Worm (Caenorhabditis elegans) whole organism, midembryonic: ENCODE measurements around the gene C07D10.6.

Experiments used
- T22C8.4 ChIP-seq: fragments of 200-800 bp; sonication (Bioruptor generic); IDR thresholded peaks from 2 replicates; pipeline ENCODE4 v1.3.6; 2022; ENCODE audit warnings: missing genetic modification characterization, missing compliant biosample characterization
- cog-1 ChIP-seq: sonication (generic microtip); optimal IDR thresholded peaks from 2 replicates; lab custom pipeline; 2016; ENCODE audit warnings: missing genetic modification characterization, missing compliant biosample characterization
- flt-1 ChIP-seq: fragments of 200-800 bp; sonication (Bioruptor generic); IDR thresholded peaks from 2 replicates; pipeline ENCODE4 v1.3.6; 2022; ENCODE audit warnings: missing genetic modification characterization, missing compliant biosample characterization
- klf-2 ChIP-seq: fragments of 200-800 bp; sonication (Bioruptor generic); conservative IDR thresholded peaks from 2 replicates; pipeline ENCODE4 v1.3.6; 2022; ENCODE audit warnings: missing genetic modification reagents, missing genetic modification characterization, missing compliant biosample characterization
- med-1 ChIP-seq: sonication (generic microtip); optimal IDR thresholded peaks from 2 replicates; lab custom pipeline; 2017; ENCODE audit warnings: missing genetic modification characterization, mild to moderate bottlenecking, missing compliant biosample characterization, antibody characterized with exemption, missing genetic modification reagents; ENCODE audit not compliant: insufficient read depth
- ref-1 ChIP-seq: fragments of 200-800 bp; sonication (Bioruptor generic); conservative IDR thresholded peaks from 2 replicates; pipeline ENCODE4 v1.3.6; 2022; ENCODE audit warnings: missing genetic modification reagents, missing genetic modification characterization, missing compliant biosample characterization
- tab-1 ChIP-seq: fragments of 200-800 bp; sonication (Bioruptor generic); IDR thresholded peaks from 2 replicates; pipeline ENCODE4 v1.3.6; 2022; ENCODE audit warnings: missing genetic modification characterization, missing compliant biosample characterization
- ztf-23 ChIP-seq: fragments of 200-800 bp; sonication (Bioruptor generic); IDR thresholded peaks from 2 replicates; pipeline ENCODE4 v1.3.6; 2022; ENCODE audit warnings: missing genetic modification reagents, missing genetic modification characterization, missing compliant biosample characterization
- ztf-29 ChIP-seq: fragments of 200-800 bp; sonication (Bioruptor generic); IDR thresholded peaks from 2 replicates; pipeline ENCODE4 v1.3.6; 2022; ENCODE audit warnings: missing genetic modification reagents, missing genetic modification characterization, missing compliant biosample characterization

C07D10.6 gene

DNA sequence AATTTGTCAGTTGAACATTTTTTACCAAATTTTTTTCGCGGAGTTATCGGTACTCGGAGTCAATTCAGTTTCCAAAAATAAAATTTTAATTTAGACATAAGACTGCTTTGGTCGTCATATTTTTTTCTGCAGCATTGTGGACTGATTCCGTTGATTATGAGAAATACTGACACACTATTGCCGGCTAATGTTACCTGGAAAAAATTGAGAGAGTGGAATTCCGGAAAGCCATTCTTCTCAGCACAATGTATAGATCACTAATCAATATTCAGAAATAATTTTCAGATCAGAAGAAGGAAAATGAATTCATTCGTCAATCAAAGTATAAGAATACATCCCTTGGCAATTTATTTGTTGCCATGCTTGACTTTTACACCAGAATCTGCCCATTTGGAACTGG, at the start of gene C07D10.6:
Gene C07D10.6, plus strand, starts transcription at position 301 of the 400 bp plus-strand sequence.
- TF ChIP-seq tab-1 (GFP tag; lab: Robert Waterston, UW), result no peak
- TF ChIP-seq T22C8.4 (GFP tag; lab: Robert Waterston, UW), result no peak
- no peak for TF ChIP-seq ref-1 (GFP tag; lab: Robert Waterston, UW)
- TF ChIP-seq cog-1 (tag; lab: Kevin White, UChicago), result no peak
- no peak for TF ChIP-seq med-1 (GFP tag; lab: Kevin White, UChicago)
- TF ChIP-seq flt-1 (GFP tag; lab: Robert Waterston, UW), result no peak
- no peak for TF ChIP-seq ztf-23 (GFP tag; lab: Robert Waterston, UW)
- no peak for TF ChIP-seq klf-2 (GFP tag; lab: Robert Waterston, UW)
- TF ChIP-seq ztf-29 (GFP tag; lab: Robert Waterston, UW), result no peak

DNA sequence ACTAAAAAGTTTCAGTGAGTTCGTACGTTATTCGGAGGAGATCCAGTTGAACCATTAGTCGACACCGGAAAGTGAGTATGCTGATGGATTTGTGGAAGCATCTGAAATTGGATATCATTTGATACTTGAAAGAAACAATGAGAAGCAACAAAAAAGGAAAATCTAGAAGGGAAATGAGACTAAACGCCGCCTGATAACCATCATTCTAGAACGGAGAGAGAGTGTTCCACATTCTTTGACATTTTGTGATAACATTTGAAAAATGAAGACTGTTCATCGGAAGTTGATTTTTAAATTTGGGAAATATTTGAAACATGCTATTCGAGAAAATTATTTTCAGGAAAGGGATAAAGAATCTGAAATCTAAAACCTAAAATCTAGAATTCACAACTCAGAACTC, 47.9 kb upstream of the C07D10.6 start, which contains the start of gene npax-1:
Gene npax-1, minus strand, starts transcription at position 101 of the 400 bp plus-strand sequence.
- TF ChIP-seq flt-1 (GFP tag; lab: Robert Waterston, UW) (no peak), klf-2 (GFP tag; lab: Robert Waterston, UW) (no peak), ztf-29 (GFP tag; lab: Robert Waterston, UW) (no peak), ztf-23 (GFP tag; lab: Robert Waterston, UW) (no peak), cog-1 (tag; lab: Kevin White, UChicago) (no peak), ref-1 (GFP tag; lab: Robert Waterston, UW) (no peak), med-1 (GFP tag; lab: Kevin White, UChicago) (no peak)

DNA sequence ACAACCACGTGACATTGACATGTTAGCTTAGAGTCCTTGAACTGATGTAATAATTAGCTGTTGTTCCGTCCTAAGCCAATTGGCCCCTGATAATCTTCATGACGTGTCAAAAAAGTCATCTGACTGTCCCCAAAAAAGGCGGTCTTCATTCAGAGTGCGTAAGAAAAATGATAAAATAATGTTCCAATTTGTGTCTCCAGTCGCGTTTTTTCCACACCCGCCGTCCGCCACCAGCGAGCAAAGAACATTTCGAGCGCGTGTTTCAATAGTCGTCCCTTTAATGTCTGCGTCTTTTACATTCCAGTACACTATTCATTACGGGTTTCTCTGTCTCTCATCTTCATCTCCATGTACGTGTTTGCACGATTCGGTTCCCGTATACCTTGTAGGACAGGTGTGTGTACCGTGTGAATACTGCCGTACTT, 41.6 kb upstream of the C07D10.6 start:
- TF ChIP-seq cog-1 (tag; lab: Kevin White, UChicago) (peak; percentile 15), ztf-23 (GFP tag; lab: Robert Waterston, UW) (no peak)

ce11 chrII:7338995-7339394, 40.1 kb upstream of the C07D10.6 start, which contains the start of gene nhr-21:
Gene nhr-21, plus strand, starts transcription at chrII:7339229.
- no peak for TF ChIP-seq ref-1 (GFP tag; lab: Robert Waterston, UW)
- TF ChIP-seq T22C8.4 (GFP tag; lab: Robert Waterston, UW), result no peak
- TF ChIP-seq ztf-29 (GFP tag; lab: Robert Waterston, UW), result no peak
- no peak for TF ChIP-seq ztf-23 (GFP tag; lab: Robert Waterston, UW)
- TF ChIP-seq flt-1 (GFP tag; lab: Robert Waterston, UW), result no peak
- TF ChIP-seq klf-2 (GFP tag; lab: Robert Waterston, UW), result no peak
- TF ChIP-seq med-1 (GFP tag; lab: Kevin White, UChicago), result no peak
- no peak for TF ChIP-seq cog-1 (tag; lab: Kevin White, UChicago)
- no peak for TF ChIP-seq tab-1 (GFP tag; lab: Robert Waterston, UW)

ce11 chrII:7340703-7341102, 38.4 kb upstream of the C07D10.6 start:
- no peak for TF ChIP-seq klf-2 (GFP tag; lab: Robert Waterston, UW)
- no peak for TF ChIP-seq ztf-23 (GFP tag; lab: Robert Waterston, UW)
- TF ChIP-seq cog-1 (tag; lab: Kevin White, UChicago), result no peak
- no peak for TF ChIP-seq ztf-29 (GFP tag; lab: Robert Waterston, UW)
- TF ChIP-seq med-1 (GFP tag; lab: Kevin White, UChicago), result no peak
- no peak for TF ChIP-seq flt-1 (GFP tag; lab: Robert Waterston, UW)
- TF ChIP-seq T22C8.4 (GFP tag; lab: Robert Waterston, UW), result no peak
- TF ChIP-seq tab-1 (GFP tag; lab: Robert Waterston, UW), result no peak
- TF ChIP-seq ref-1 (GFP tag; lab: Robert Waterston, UW), result no peak

ce11 chrII:7341572-7342303, 37.4 kb upstream of the C07D10.6 start:
- TF ChIP-seq ztf-29 (GFP tag; lab: Robert Waterston, UW) (no peak), ref-1 (GFP tag; lab: Robert Waterston, UW) (no peak), cog-1 (tag; lab: Kevin White, UChicago) (no peak), T22C8.4 (GFP tag; lab: Robert Waterston, UW) (no peak), tab-1 (GFP tag; lab: Robert Waterston, UW) (no peak), flt-1 (GFP tag; lab: Robert Waterston, UW) (no peak), klf-2 (GFP tag; lab: Robert Waterston, UW) (no peak), ztf-23 (GFP tag; lab: Robert Waterston, UW) (no peak), med-1 (GFP tag; lab: Kevin White, UChicago) (no peak)

- TF ChIP-seq klf-2 (GFP tag; lab: Robert Waterston, UW), result no peak
- no peak for TF ChIP-seq flt-1 (GFP tag; lab: Robert Waterston, UW)
- no peak for TF ChIP-seq med-1 (GFP tag; lab: Kevin White, UChicago)
- TF ChIP-seq ztf-23 (GFP tag; lab: Robert Waterston, UW), result no peak
- no peak for TF ChIP-seq T22C8.4 (GFP tag; lab: Robert Waterston, UW)
- TF ChIP-seq ztf-29 (GFP tag; lab: Robert Waterston, UW), result no peak
- no peak for TF ChIP-seq ref-1 (GFP tag; lab: Robert Waterston, UW)
- no peak for TF ChIP-seq cog-1 (tag; lab: Kevin White, UChicago)
- TF ChIP-seq tab-1 (GFP tag; lab: Robert Waterston, UW), result no peak
Observed at ce11 chrII:7342884-7343283, 36.2 kb upstream of the C07D10.6 start.

DNA sequence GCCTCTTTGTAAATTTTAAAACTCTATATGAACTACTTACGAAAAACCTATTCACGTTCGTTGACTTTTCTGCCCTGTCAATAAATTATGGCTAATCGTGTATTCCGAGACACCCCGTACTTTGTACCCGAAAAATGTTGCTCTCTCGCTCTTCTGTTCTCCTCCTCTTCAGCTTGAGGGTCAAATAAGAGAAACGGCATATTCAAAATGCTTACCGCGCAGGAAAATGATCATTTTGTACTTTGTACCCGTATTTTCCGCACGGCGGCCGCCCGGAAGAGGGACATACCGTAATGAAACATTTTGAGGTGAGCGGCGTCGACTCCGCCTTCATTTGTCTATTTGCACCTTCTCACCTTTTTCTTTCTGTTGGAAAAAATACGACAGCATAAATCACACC, 35.5 kb upstream of the C07D10.6 start:
- TF ChIP-seq ztf-29 (GFP tag; lab: Robert Waterston, UW) (0 out of 2 replicates have a peak, but pooled peaks have one; percentile 9), ref-1 (GFP tag; lab: Robert Waterston, UW) (no peak), T22C8.4 (GFP tag; lab: Robert Waterston, UW) (no peak)

DNA sequence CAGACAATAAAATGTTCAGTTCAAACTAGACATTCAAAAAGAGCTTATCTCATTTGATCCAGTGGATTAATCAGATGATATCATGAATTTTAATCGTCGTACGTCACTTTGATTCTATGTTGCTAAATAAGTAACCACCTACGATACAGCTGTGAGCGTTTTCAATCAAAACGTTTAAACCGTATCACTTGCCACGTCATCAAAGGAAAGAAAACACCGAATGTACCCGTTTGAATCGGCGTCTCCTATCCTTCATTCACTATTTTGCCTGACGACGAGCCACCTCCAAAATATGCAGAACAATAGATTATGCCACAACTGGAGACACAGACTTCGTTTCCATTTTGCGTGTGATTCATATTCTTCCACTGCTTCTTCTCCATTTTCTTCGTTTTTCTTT, 33.3 kb upstream of the C07D10.6 start:
- TF ChIP-seq ref-1 (GFP tag; lab: Robert Waterston, UW), result no peak
- no peak for TF ChIP-seq klf-2 (GFP tag; lab: Robert Waterston, UW)
- TF ChIP-seq flt-1 (GFP tag; lab: Robert Waterston, UW), result no peak
- no peak for TF ChIP-seq ztf-29 (GFP tag; lab: Robert Waterston, UW)
- no peak for TF ChIP-seq cog-1 (tag; lab: Kevin White, UChicago)
- TF ChIP-seq T22C8.4 (GFP tag; lab: Robert Waterston, UW), result no peak
- TF ChIP-seq ztf-23 (GFP tag; lab: Robert Waterston, UW), result no peak
- no peak for TF ChIP-seq med-1 (GFP tag; lab: Kevin White, UChicago)
- no peak for TF ChIP-seq tab-1 (GFP tag; lab: Robert Waterston, UW)
